Fruit fly (Drosophila melanogaster) whole organism, prepupa: ENCODE data around the gene CG14974.
A peak's percentile ranks its signal among the peaks of the same experiment; 100 is the strongest.

Experiments used
- Blimp-1 ChIP-seq: fragments of 200-800 bp; sonication (Bioruptor generic); optimal IDR thresholded peaks from 3 replicates; lab custom pipeline; 2017; ENCODE audit warnings: missing biosample characterization, missing genetic modification characterization, mild to moderate bottlenecking, moderate library complexity, missing genetic modification reagents
- CG10631 ChIP-seq: fragments of 200-800 bp; sonication (Bioruptor generic); optimal IDR thresholded peaks from 2 replicates; lab custom pipeline; 2016; ENCODE audit warnings: missing biosample characterization, missing genetic modification characterization
- CG10669 ChIP-seq: fragments of 200-800 bp; sonication (Bioruptor generic); optimal IDR thresholded peaks from 3 replicates; lab custom pipeline; 2018; ENCODE audit warnings: missing biosample characterization, mild to moderate bottlenecking, missing genetic modification characterization, moderate library complexity
- CG11902 ChIP-seq: fragments of 200-800 bp; sonication (Bioruptor generic); optimal IDR thresholded peaks from 3 replicates; lab custom pipeline; 2016; ENCODE audit warnings: missing biosample characterization, missing genetic modification characterization
- CG15336 ChIP-seq: fragments of 200-800 bp; sonication (Bioruptor generic); IDR thresholded peaks from 2 replicates; pipeline ENCODE4 v1.3.6; 2022; ENCODE audit warnings: missing biosample characterization, missing genetic modification characterization
- CG1621 ChIP-seq: fragments of 200-800 bp; sonication (Bioruptor generic); optimal IDR thresholded peaks from 3 replicates; lab custom pipeline; 2018; ENCODE audit warnings: missing biosample characterization, mild to moderate bottlenecking, missing genetic modification characterization
- CG16779 ChIP-seq: fragments of 200-800 bp; sonication (Bioruptor generic); optimal IDR thresholded peaks from 3 replicates; lab custom pipeline; 2017; ENCODE audit warnings: missing biosample characterization, mild to moderate bottlenecking, missing genetic modification characterization
- CG3032 ChIP-seq: fragments of 200-800 bp; optimal IDR thresholded peaks from 2 replicates; lab custom pipeline; 2019; ENCODE audit warnings: missing biosample characterization, mild to moderate bottlenecking, missing genetic modification characterization, moderate library complexity
- CG31627 ChIP-seq: fragments of 200-800 bp; sonication (Bioruptor generic); optimal IDR thresholded peaks from 3 replicates; lab custom pipeline; 2016; ENCODE audit warnings: missing biosample characterization, missing genetic modification characterization
- CG32006 ChIP-seq: fragments of 200-800 bp; sonication (Bioruptor generic); optimal IDR thresholded peaks from 3 replicates; lab custom pipeline; 2017; ENCODE audit warnings: missing biosample characterization, mild to moderate bottlenecking, missing genetic modification characterization
- CG34406 ChIP-seq: fragments of 200-800 bp; sonication (Bioruptor generic); optimal IDR thresholded peaks from 3 replicates; lab custom pipeline; 2016; ENCODE audit warnings: missing biosample characterization, missing genetic modification characterization
- CG3919 ChIP-seq: fragments of 200-800 bp; sonication (Bioruptor generic); optimal IDR thresholded peaks from 3 replicates; lab custom pipeline; 2016; ENCODE audit warnings: missing biosample characterization, missing genetic modification characterization
- CG4318 ChIP-seq: fragments of 200-800 bp; sonication (Bioruptor generic); optimal IDR thresholded peaks from 3 replicates; lab custom pipeline; 2017; ENCODE audit warnings: missing biosample characterization, mild to moderate bottlenecking, missing genetic modification characterization
- CG6276 ChIP-seq: fragments of 200-800 bp; sonication (Bioruptor generic); optimal IDR thresholded peaks from 2 replicates; lab custom pipeline; 2017; ENCODE audit warnings: missing biosample characterization, mild to moderate bottlenecking, missing genetic modification characterization
- CG6792 ChIP-seq: fragments of 200-800 bp; sonication (Bioruptor generic); optimal IDR thresholded peaks from 3 replicates; lab custom pipeline; 2016; ENCODE audit warnings: missing biosample characterization, missing genetic modification characterization
- CG6808 ChIP-seq: fragments of 200-800 bp; sonication (Bioruptor generic); optimal IDR thresholded peaks from 3 replicates; lab custom pipeline; 2017; ENCODE audit warnings: missing biosample characterization, missing genetic modification characterization, mild to moderate bottlenecking, moderate library complexity, missing genetic modification reagents
- CG6854 ChIP-seq: fragments of 200-800 bp; sonication (Bioruptor generic); optimal IDR thresholded peaks from 2 replicates; lab custom pipeline; 2017; ENCODE audit warnings: missing biosample characterization, mild to moderate bottlenecking, missing genetic modification characterization
- CG8119 ChIP-seq: fragments of 200-800 bp; sonication (Bioruptor generic); IDR thresholded peaks from 3 replicates; pipeline ENCODE4 v1.3.6; 2022; ENCODE audit warnings: missing biosample characterization, missing genetic modification characterization
- CG8632 ChIP-seq: fragments of 200-800 bp; sonication (Bioruptor generic); optimal IDR thresholded peaks from 3 replicates; lab custom pipeline; 2016; ENCODE audit warnings: missing biosample characterization, missing genetic modification characterization
- CG9139 ChIP-seq: fragments of 200-800 bp; sonication (Bioruptor generic); optimal IDR thresholded peaks from 3 replicates; lab custom pipeline; 2017; ENCODE audit warnings: missing biosample characterization, mild to moderate bottlenecking, missing genetic modification characterization
- Eip75B ChIP-seq: fragments of 200-800 bp; sonication (Bioruptor generic); optimal IDR thresholded peaks from 3 replicates; lab custom pipeline; 2016; ENCODE audit warnings: missing biosample characterization, missing genetic modification characterization
- Eip78C ChIP-seq: fragments of 200-800 bp; sonication (Bioruptor generic); peaks from one replicate; lab custom pipeline; 2016; ENCODE audit warnings: missing biosample characterization, missing genetic modification characterization
- Eip93F ChIP-seq: fragments of 200-800 bp; sonication (Bioruptor generic); optimal IDR thresholded peaks from 2 replicates; lab custom pipeline; 2016; ENCODE audit warnings: missing biosample characterization, mild to moderate bottlenecking, missing genetic modification characterization
- Ets21C ChIP-seq: fragments of 200-800 bp; sonication (Bioruptor generic); optimal IDR thresholded peaks from 3 replicates; lab custom pipeline; 2016; ENCODE audit warnings: missing biosample characterization, missing genetic modification characterization
- Ets96B ChIP-seq: fragments of 200-800 bp; optimal IDR thresholded peaks from 2 replicates; lab custom pipeline; 2019; ENCODE audit warnings: missing biosample characterization, mild to moderate bottlenecking, missing genetic modification characterization, moderate library complexity
- Gug ChIP-seq: fragments of 200-800 bp; sonication (Bioruptor generic); IDR thresholded peaks from 2 replicates; pipeline ENCODE4 v1.3.6; 2022; ENCODE audit warnings: missing biosample characterization, missing genetic modification characterization
- Hr38 ChIP-seq: sonication (Bioruptor generic); optimal IDR thresholded peaks from 2 replicates; lab custom pipeline; 2016; ENCODE audit warnings: missing biosample characterization, missing genetic modification characterization
- Hr39 ChIP-seq: fragments of 200-800 bp; sonication (Bioruptor generic); optimal IDR thresholded peaks from 2 replicates; lab custom pipeline; 2016; ENCODE audit warnings: missing biosample characterization, missing genetic modification characterization
- Hr4 ChIP-seq: fragments of 200-800 bp; sonication (Bioruptor generic); optimal IDR thresholded peaks from 3 replicates; lab custom pipeline; 2016; ENCODE audit warnings: missing biosample characterization, missing genetic modification characterization
- Lpt ChIP-seq: fragments of 200-800 bp; sonication (Bioruptor generic); optimal IDR thresholded peaks from 3 replicates; lab custom pipeline; 2016; ENCODE audit warnings: missing biosample characterization, missing genetic modification characterization
- Met ChIP-seq: fragments of 200-800 bp; sonication (Bioruptor generic); optimal IDR thresholded peaks from 3 replicates; lab custom pipeline; 2016; ENCODE audit warnings: missing biosample characterization, missing genetic modification characterization
- OdsH ChIP-seq: fragments of 200-800 bp; sonication (Bioruptor generic); optimal IDR thresholded peaks from 3 replicates; lab custom pipeline; 2016; ENCODE audit warnings: missing biosample characterization, missing genetic modification characterization
- Sox102F ChIP-seq: fragments of 200-800 bp; sonication (Bioruptor generic); optimal IDR thresholded peaks from 2 replicates; lab custom pipeline; 2016; ENCODE audit warnings: missing biosample characterization, mild to moderate bottlenecking, missing genetic modification characterization
- Sox15 ChIP-seq: fragments of 200-800 bp; sonication (Bioruptor generic); optimal IDR thresholded peaks from 3 replicates; lab custom pipeline; 2016; ENCODE audit warnings: missing biosample characterization, missing genetic modification characterization
- achi ChIP-seq: fragments of 200-800 bp; sonication (Bioruptor generic); optimal IDR thresholded peaks from 3 replicates; lab custom pipeline; 2016; ENCODE audit warnings: missing biosample characterization, missing genetic modification characterization
- cyc ChIP-seq: fragments of 200-800 bp; sonication (Bioruptor generic); optimal IDR thresholded peaks from 3 replicates; lab custom pipeline; 2016; ENCODE audit warnings: missing biosample characterization, missing genetic modification characterization
- dac ChIP-seq: fragments of 200-800 bp; sonication (Bioruptor generic); optimal IDR thresholded peaks from 2 replicates; lab custom pipeline; 2017; ENCODE audit warnings: missing biosample characterization, mild to moderate bottlenecking, missing genetic modification characterization
- dsx ChIP-seq: fragments of 200-800 bp; optimal IDR thresholded peaks from 3 replicates; lab custom pipeline; 2019; ENCODE audit warnings: missing biosample characterization, mild to moderate bottlenecking, missing genetic modification characterization, moderate library complexity; ENCODE audit not compliant: poor library complexity, severe bottlenecking
- esn ChIP-seq: fragments of 200-800 bp; sonication (Bioruptor generic); optimal IDR thresholded peaks from 2 replicates; lab custom pipeline; 2016; ENCODE audit warnings: missing biosample characterization, mild to moderate bottlenecking, missing genetic modification characterization, moderate library complexity
- fd59A ChIP-seq: fragments of 200-800 bp; sonication (Bioruptor generic); optimal IDR thresholded peaks from 2 replicates; lab custom pipeline; 2017; ENCODE audit warnings: missing biosample characterization, mild to moderate bottlenecking, missing genetic modification characterization, missing genetic modification reagents
- fd85E ChIP-seq: fragments of 200-800 bp; sonication (Bioruptor generic); optimal IDR thresholded peaks from 3 replicates; lab custom pipeline; 2016; ENCODE audit warnings: missing biosample characterization, missing genetic modification characterization
- fkh ChIP-seq: fragments of 200-800 bp; sonication (Bioruptor generic); optimal IDR thresholded peaks from 3 replicates; lab custom pipeline; 2017; ENCODE audit warnings: missing biosample characterization, mild to moderate bottlenecking, missing genetic modification characterization, moderate library complexity
- net ChIP-seq: fragments of 200-800 bp; sonication (Bioruptor generic); optimal IDR thresholded peaks from 3 replicates; lab custom pipeline; 2016; ENCODE audit warnings: missing biosample characterization, missing genetic modification characterization
- pdm3 ChIP-seq: fragments of 200-800 bp; sonication (Bioruptor generic); optimal IDR thresholded peaks from 3 replicates; lab custom pipeline; 2016; ENCODE audit warnings: missing biosample characterization, missing genetic modification characterization
- salr ChIP-seq, 2 experiments: fragments of 200-800 bp; sonication (Bioruptor generic); optimal IDR thresholded peaks; 3 replicates each; lab custom pipeline; 2016 to 2018; ENCODE audit warnings: missing biosample characterization in 2 of 2, missing genetic modification characterization in 2 of 2, mild to moderate bottlenecking in 1 of 2
- spab ChIP-seq: fragments of 200-800 bp; sonication (Bioruptor generic); optimal IDR thresholded peaks from 2 replicates; lab custom pipeline; 2017; ENCODE audit warnings: missing biosample characterization, mild to moderate bottlenecking, missing genetic modification characterization, missing genetic modification reagents
- ss ChIP-seq, 2 experiments: fragments of 200-800 bp; sonication (Bioruptor generic); optimal IDR thresholded peaks; 2 replicates in 1 of 2; 3 replicates in 1 of 2; lab custom pipeline; 2017 to 2018; ENCODE audit warnings: mild to moderate bottlenecking in 2 of 2, missing biosample characterization in 2 of 2, missing genetic modification characterization in 2 of 2, moderate library complexity in 1 of 2
- topi ChIP-seq: fragments of 200-800 bp; sonication (Bioruptor generic); optimal IDR thresholded peaks from 3 replicates; lab custom pipeline; 2016; ENCODE audit warnings: missing biosample characterization, missing genetic modification characterization
- vri ChIP-seq: fragments of 200-800 bp; sonication (Bioruptor generic); optimal IDR thresholded peaks from 3 replicates; lab custom pipeline; 2016; ENCODE audit warnings: missing biosample characterization, mild to moderate bottlenecking, missing genetic modification characterization

Gene CG14974

dm6 chr3L:3620932-3621331 is at the start of gene CG14974:
TSS of gene CG14974 (minus strand) at chr3L:3621032.
- no peak for TF ChIP-seq esn (GFP tag; lab: Kevin White, UChicago)
- no peak for TF ChIP-seq topi
- TF ChIP-seq CG11902 (GFP tag; lab: Kevin White, UChicago) = no peak
- no peak for TF ChIP-seq ss (GFP tag; optimal IDR thresholded peaks at IDR 0.05; lab: Kevin White, UChicago)
- TF ChIP-seq Ets96B (tag; lab: Kevin White, UChicago) = no peak
- TF ChIP-seq Ets21C (GFP tag; lab: Kevin White, UChicago) = no peak
- no peak for TF ChIP-seq Eip93F (GFP tag; lab: Kevin White, UChicago)
- no peak for TF ChIP-seq vri (GFP tag; lab: Kevin White, UChicago)
- TF ChIP-seq CG6808 = no peak
- TF ChIP-seq Sox15 (GFP tag; lab: Kevin White, UChicago) = no peak
- TF ChIP-seq CG10631 (GFP tag; lab: Kevin White, UChicago) = no peak
- no peak for TF ChIP-seq CG9139 (GFP tag; lab: Kevin White, UChicago)

- TF ChIP-seq spab (no peak), fkh (GFP tag; lab: Kevin White, UChicago) (no peak), cyc (GFP tag; lab: Kevin White, UChicago) (no peak), Ets21C (GFP tag; lab: Kevin White, UChicago) (no peak), CG1621 (tag; lab: Kevin White, UChicago) (peak; percentile 25), CG11902 (GFP tag; lab: Kevin White, UChicago) (no peak), CG3032 (peak; percentile 27), CG4318 (GFP tag; lab: Kevin White, UChicago) (peak; percentile 20), Gug (no peak), Ets96B (tag; lab: Kevin White, UChicago) (peak; percentile 38), OdsH (GFP tag; lab: Kevin White, UChicago) (peak; percentile 46), CG6808 (peak; percentile 12), Hr39 (GFP tag; lab: Kevin White, UChicago) (no peak), CG10669 (GFP tag; lab: Kevin White, UChicago) (peak; percentile 13), CG8632 (peak; percentile 15), Eip78C (GFP tag; lab: Kevin White, UChicago) (peak; percentile 85), Sox102F (no peak), fd59A (GFP tag; lab: Kevin White, UChicago) (peak; percentile 28), CG34406 (no peak), CG3919 (GFP tag; lab: Kevin White, UChicago) (peak; percentile 0), CG32006 (GFP tag; lab: Kevin White, UChicago) (peak; percentile 38), dsx (GFP tag; lab: Kevin White, UChicago) (peak; percentile 30), Blimp-1 (GFP tag; lab: Kevin White, UChicago) (no peak), CG6276 (no peak), CG6792 (GFP tag; lab: Kevin White, UChicago) (peak; percentile 21), net (GFP tag; lab: Kevin White, UChicago) (no peak), CG31627 (GFP tag; lab: Kevin White, UChicago) (no peak), CG8119 (GFP tag; lab: Robert Waterston, UW) (0 out of 3 replicates have a peak, but pooled peaks have one; percentile 33), vri (GFP tag; lab: Kevin White, UChicago) (no peak), salr (GFP tag; optimal IDR thresholded peaks at IDR 0.05; lab: Kevin White, UChicago) (peak in 1 of 2 experiments; percentile 34), Lpt (GFP tag; lab: Kevin White, UChicago) (no peak), fd85E (GFP tag; lab: Kevin White, UChicago) (no peak), dac (GFP tag; lab: Kevin White, UChicago) (no peak), achi (GFP tag; lab: Kevin White, UChicago) (peak; percentile 29), CG15336 (GFP tag; lab: Robert Waterston, UW) (peak; percentile 46), Hr4 (peak; percentile 51), CG6854 (GFP tag; lab: Kevin White, UChicago) (no peak), Eip75B (GFP tag; lab: Kevin White, UChicago) (peak; percentile 8), pdm3 (GFP tag; lab: Kevin White, UChicago) (peak; percentile 43), Hr38 (GFP tag; lab: Kevin White, UChicago) (no peak), Met (GFP tag; lab: Kevin White, UChicago) (no peak), CG16779 (tag; lab: Kevin White, UChicago) (no peak), Sox15 (GFP tag; lab: Kevin White, UChicago) (no peak), ss (GFP tag; optimal IDR thresholded peaks at IDR 0.05; lab: Kevin White, UChicago) (peak; percentile 32 to 60)
Observed at dm6 chr3L:3667594-3667993, 46.8 kb upstream of the CG14974 start.
